Worm (Caenorhabditis elegans) whole organism, young adult: Measurements from ENCODE around the gene mboa-2.
"Not testable (repeated sequence)": the region's sequence is repeated elsewhere in the genome, so short reads cannot be mapped to it uniquely, and the experiment has no call there.

Experiments
- F49E8.2 ChIP-seq: sonication (generic microtip); optimal IDR thresholded peaks from 3 replicates; lab custom pipeline; 2017; ENCODE audit warnings: missing genetic modification characterization, mild to moderate bottlenecking, missing compliant biosample characterization, antibody characterized with exemption, moderate library complexity; ENCODE audit not compliant: insufficient read depth
- ama-1 ChIP-seq, 3 experiments: fragments of 150-350 bp in 1 of 3; sonication (generic microtip) in 2 of 3; optimal IDR thresholded peaks; 2 replicates each; lab custom pipeline; 2014 to 2018; ENCODE audit warnings: missing biosample characterization in 2 of 3, missing genetic modification characterization in 2 of 3, missing genetic modification reagents in 2 of 3
- ceh-100 ChIP-seq: fragments of 200-800 bp; sonication (Bioruptor generic); IDR thresholded peaks from 2 replicates; pipeline ENCODE4 v1.3.6; 2022; ENCODE audit warnings: missing genetic modification reagents, missing genetic modification characterization, missing compliant biosample characterization
- ceh-27 ChIP-seq: fragments of 200-800 bp; sonication (Bioruptor generic); optimal IDR thresholded peaks from 2 replicates; lab custom pipeline; 2018; ENCODE audit warnings: mild to moderate bottlenecking, missing genetic modification characterization, moderate library complexity, missing compliant biosample characterization
- dox-1 ChIP-seq: fragments of 200-800 bp; sonication (Bioruptor generic); IDR thresholded peaks from 2 replicates; pipeline ENCODE4 v1.3.6; 2022; ENCODE audit warnings: missing genetic modification reagents, missing genetic modification characterization, missing compliant biosample characterization
- egl-44 ChIP-seq: fragments of 200-800 bp; sonication (Bioruptor generic); IDR thresholded peaks from 2 replicates; pipeline ENCODE4 v1.3.6; 2022; ENCODE audit warnings: missing genetic modification reagents, missing genetic modification characterization, missing compliant biosample characterization
- rcor-1 ChIP-seq: fragments of 200-800 bp; sonication (Bioruptor generic); IDR thresholded peaks from 2 replicates; pipeline ENCODE4 v1.3.6; 2022; ENCODE audit warnings: missing genetic modification reagents, missing genetic modification characterization, missing compliant biosample characterization
- unc-62 ChIP-seq: fragments of 150-350 bp; optimal IDR thresholded peaks from 2 replicates; lab custom pipeline; 2014; ENCODE audit warnings: missing biosample characterization, missing genetic modification reagents, missing genetic modification characterization

ce11 chrV:11109647-11110046 lies 12.6 kb downstream of the mboa-2 start, which contains the start of gene Y42A5A.5:
- not testable (repeated sequence) for TF ChIP-seq rcor-1 (GFP tag; lab: Robert Waterston, UW); ceh-27 (GFP tag; lab: Kevin White, UChicago); F49E8.2 (tag; lab: Kevin White, UChicago); ama-1 (optimal IDR thresholded peaks at IDR 0.05; lab: Kevin White, UChicago); ama-1 (GFP tag; optimal IDR thresholded peaks at IDR 0.05; lab: Kevin White, UChicago); ceh-100 (GFP tag; lab: Robert Waterston, UW); dox-1; egl-44 (GFP tag; lab: Robert Waterston, UW); unc-62 (GFP tag; lab: Kevin White, UChicago)
